Worm (Caenorhabditis elegans): ENCODE data around the gene F23B12.7.
"Not testable (repeated sequence)": the region's sequence is repeated elsewhere in the genome, so short reads cannot be mapped to it uniquely, and the experiment has no call there.

Gene F23B12.7

DNA sequence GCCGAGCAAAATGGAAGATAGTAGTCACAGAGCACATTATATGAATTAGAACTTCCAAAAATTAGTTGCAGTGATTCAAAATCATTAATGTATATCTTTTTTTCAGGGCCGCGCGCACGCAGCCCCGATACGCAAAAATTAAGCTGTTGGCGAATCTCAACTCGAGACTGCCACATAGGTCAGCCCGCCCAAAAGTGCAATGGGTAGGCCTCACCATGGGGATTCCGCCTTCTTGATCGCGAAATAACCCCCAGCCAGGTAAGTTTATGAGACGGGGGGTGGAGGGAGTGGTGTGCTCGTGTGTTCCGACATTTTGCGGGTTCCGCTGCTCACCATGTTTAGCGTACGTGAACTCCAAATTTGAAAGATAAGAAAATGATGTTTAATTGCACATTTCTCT is 13.6 kb downstream of the F23B12.7 start, which contains the start of gene F08H9.3:
F08H9.3 (minus strand) TSS at position 252 of the 400 bp plus-strand sequence.
- TF ChIP-seq nhr-20 (tag; optimal IDR thresholded peaks at IDR 0.05) (peak; percentile 9), efl-1 (GFP tag; optimal IDR thresholded peaks at IDR 0.05 in 1 of 2) (peak in 1 of 2 experiments; percentile 84), elt-2 (tag; optimal IDR thresholded peaks at IDR 0.05) (peak; percentile 85), nhr-90 (tag; optimal IDR thresholded peaks at IDR 0.05; ENCODE audit: poor library complexity) (peak; percentile 26), snpc-4 (tag; optimal IDR thresholded peaks at IDR 0.05) (peak; percentile 86), nhr-71 (tag; optimal IDR thresholded peaks at IDR 0.05) (peak; percentile 16)
- not testable (repeated sequence) for TF ChIP-seq efl-1 (optimal IDR thresholded peaks at IDR 0.05)

DNA sequence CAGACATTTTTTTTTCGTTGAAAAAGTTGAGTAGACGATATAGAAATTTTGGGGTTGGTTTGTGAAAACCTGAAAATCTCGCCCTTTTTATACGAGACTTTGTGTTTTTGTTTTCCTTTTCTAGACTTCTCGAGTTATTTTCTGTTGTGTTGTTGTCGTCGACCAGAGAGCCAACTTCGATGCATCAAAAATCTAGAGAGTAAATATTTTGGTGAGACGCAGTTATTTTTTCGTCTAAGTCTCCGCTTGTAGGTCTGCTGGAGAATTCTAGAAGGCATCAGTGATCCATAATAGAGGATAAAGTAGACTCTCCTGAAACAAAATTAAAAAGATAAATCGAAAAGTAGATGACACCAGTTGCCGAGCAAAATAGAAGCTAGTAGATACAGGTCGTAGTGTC is 14.9 kb downstream of the F23B12.7 start, which contains the start of gene F08H9.4:
F08H9.4 (minus strand) TSS at position 61 of the 400 bp plus-strand sequence.
- TF ChIP-seq unc-62 (GFP tag; optimal IDR thresholded peaks at IDR 0.05): no peak
- no peak for TF ChIP-seq pax-3 (tag; optimal IDR thresholded peaks at IDR 0.05)
- TF ChIP-seq mdl-1 (tag; optimal IDR thresholded peaks at IDR 0.05): no peak
- TF ChIP-seq nhr-19 (GFP tag; conservative IDR thresholded peaks at IDR 0.05): no peak
- no peak for TF ChIP-seq vab-15 (tag; optimal IDR thresholded peaks at IDR 0.05)
- no peak for TF ChIP-seq swsn-7 (tag; optimal IDR thresholded peaks at IDR 0.05)
- TF ChIP-seq lin-14 (GFP tag; optimal IDR thresholded peaks at IDR 0.05): no peak
- TF ChIP-seq fkh-4 (tag; optimal IDR thresholded peaks at IDR 0.05; ENCODE audit: borderline replicate concordance): no peak
- no peak for TF ChIP-seq egl-13 (tag; optimal IDR thresholded peaks at IDR 0.05)
- TF ChIP-seq aly-2 (tag; optimal IDR thresholded peaks at IDR 0.05): no peak

DNA sequence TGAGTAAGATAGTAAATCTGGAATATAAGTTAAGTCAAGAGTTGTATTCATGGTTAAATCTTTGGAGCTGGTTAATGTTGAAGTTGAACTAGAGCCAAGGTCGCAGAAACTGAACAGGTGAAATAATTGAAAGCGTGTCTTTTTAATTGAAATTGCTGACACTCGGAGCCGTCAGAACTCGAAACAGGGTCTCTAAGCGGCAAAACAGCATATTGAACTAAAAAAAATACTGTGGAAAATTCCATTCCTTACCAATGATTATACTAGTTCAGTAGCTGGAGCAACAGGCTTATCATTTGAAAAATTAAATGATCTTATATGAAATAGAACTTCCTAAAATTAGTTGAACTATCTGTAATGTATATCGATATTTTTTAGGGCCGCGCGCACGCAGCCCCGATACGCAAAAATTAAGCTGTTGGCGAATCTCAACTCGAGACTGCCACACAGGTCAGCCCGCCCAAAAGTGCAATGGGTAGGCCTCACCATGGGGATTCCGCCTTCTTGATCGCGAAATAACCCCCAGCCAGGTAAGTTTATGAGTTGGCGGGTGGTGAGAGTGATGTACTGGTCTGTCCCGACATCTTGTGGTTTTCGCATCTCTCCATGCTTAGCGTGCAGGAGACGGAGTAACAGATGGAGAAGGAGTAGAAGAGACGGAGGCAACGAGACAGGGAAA is 18.8 kb downstream of the F23B12.7 start, which contains the start of gene srz-97:
srz-97 (minus strand) TSS at position 51 of the 679 bp plus-strand sequence.
- TF ChIP-seq fkh-4 (tag; optimal IDR thresholded peaks at IDR 0.05; ENCODE audit: borderline replicate concordance) (no peak), grh-1 (GFP tag; IDR thresholded peaks at IDR 0.05) (peak; percentile 65), rnt-1 (tag; optimal IDR thresholded peaks at IDR 0.05) (peak; percentile 43), irx-1 (tag; optimal IDR thresholded peaks at IDR 0.05) (no peak), unc-62 (GFP tag; optimal IDR thresholded peaks at IDR 0.05) (no peak), nhr-47 (tag; optimal IDR thresholded peaks at IDR 0.05) (peak; percentile 73), fkh-8 (tag; optimal IDR thresholded peaks at IDR 0.05) (no peak), mef-2 (tag; optimal IDR thresholded peaks at IDR 0.05) (no peak), efl-3 (GFP tag; optimal IDR thresholded peaks at IDR 0.05) (no peak), mab-9 (GFP tag; IDR thresholded peaks at IDR 0.05) (no peak), C34B4.2 (tag; optimal IDR thresholded peaks at IDR 0.05) (no peak), elt-2 (tag; optimal IDR thresholded peaks at IDR 0.05) (peak; percentile 65), ceh-88 (GFP tag; IDR thresholded peaks at IDR 0.05) (no peak), swsn-7 (tag; optimal IDR thresholded peaks at IDR 0.05) (peak; percentile 58), skn-1 (tag; optimal IDR thresholded peaks at IDR 0.05) (no peak), ztf-11 (tag; optimal IDR thresholded peaks at IDR 0.05) (no peak), C04F5.9 (tag; optimal IDR thresholded peaks at IDR 0.05) (no peak), nhr-237 (tag; optimal IDR thresholded peaks at IDR 0.05) (no peak), Y116A8C.19 (tag; optimal IDR thresholded peaks at IDR 0.05; ENCODE audit: borderline replicate concordance) (no peak), lsy-2 (tag; optimal IDR thresholded peaks at IDR 0.05) (no peak), ama-1 (optimal IDR thresholded peaks at IDR 0.05) (no peak), nhr-28 (tag; optimal IDR thresholded peaks at IDR 0.05) (no peak), fos-1 (tag; optimal IDR thresholded peaks at IDR 0.05) (no peak), zag-1 (tag; optimal IDR thresholded peaks at IDR 0.05) (no peak), ces-1 (GFP tag; optimal IDR thresholded peaks at IDR 0.05) (no peak), jun-1 (tag; optimal IDR thresholded peaks at IDR 0.05) (no peak), dpl-1 (GFP tag; optimal IDR thresholded peaks at IDR 0.05) (peak in 1 of 3 experiments; percentile 27), ceh-63 (GFP tag; optimal IDR thresholded peaks at IDR 0.05) (no peak), mep-1 (tag; optimal IDR thresholded peaks at IDR 0.05) (peak; percentile 4), hlh-17 (GFP tag; optimal IDR thresholded peaks at IDR 0.05; ENCODE audit: borderline replicate concordance) (no peak), snu-23 (GFP tag; optimal IDR thresholded peaks at IDR 0.05) (peak; percentile 66), nhr-20 (tag; optimal IDR thresholded peaks at IDR 0.05) (peak; percentile 69), sptf-1 (tag; optimal IDR thresholded peaks at IDR 0.05) (no peak), zip-4 (GFP tag; optimal IDR thresholded peaks at IDR 0.05) (no peak), unc-130 (tag; optimal IDR thresholded peaks at IDR 0.05) (no peak), hpl-2 (GFP tag; optimal IDR thresholded peaks at IDR 0.05) (peak; percentile 17)
